Fruit fly (Drosophila melanogaster): Measurements from ENCODE around the gene CG13405.

dm6 chr3L:60050-60449 is 15.1 kb downstream of the CG13405 start:
- TF ChIP-seq psq (optimal IDR thresholded peaks at IDR 0.05): no peak
- TF ChIP-seq insv (optimal IDR thresholded peaks at IDR 0.05): no peak

All from Kc167 (cell line).